Worm (Caenorhabditis elegans) whole organism, L4/young adult: ENCODE measurements around the gene srp-8.

Experiments used
- W03F9.2 ChIP-seq: fragments of 150-350 bp; optimal IDR thresholded peaks from 2 replicates; lab custom pipeline; 2014; ENCODE audit warnings: missing biosample characterization, missing genetic modification characterization
- dao-5 ChIP-seq: sonication (generic microtip); optimal IDR thresholded peaks from 2 replicates; lab custom pipeline; 2016; ENCODE audit warnings: missing genotype, missing genetic modification characterization, moderate library complexity, missing compliant biosample characterization
- him-1 ChIP-seq: sonication (generic microtip); optimal IDR thresholded peaks from 2 replicates; lab custom pipeline; 2016; ENCODE audit warnings: missing genotype, missing genetic modification reagents, missing genetic modification characterization, missing compliant biosample characterization

srp-8 gene

ce11 chrV:8212816-8213215, 29.3 kb downstream of the srp-8 start:
- no peak for TF ChIP-seq dao-5 (tag; lab: Kevin White, UChicago)

- TF ChIP-seq him-1 (tag; lab: Kevin White, UChicago) (no peak), W03F9.2 (tag; lab: Kevin White, UChicago) (no peak), dao-5 (tag; lab: Kevin White, UChicago) (no peak)
Measured at ce11 chrV:8213868-8214267, 30.4 kb downstream of the srp-8 start, which contains the start of gene K07C11.7. Gene K07C11.7, minus strand, starts transcription at chrV:8213968.

- TF ChIP-seq W03F9.2 (tag; lab: Kevin White, UChicago), result no peak
- no peak for TF ChIP-seq him-1 (tag; lab: Kevin White, UChicago)
- TF ChIP-seq dao-5 (tag; lab: Kevin White, UChicago), result no peak
Measured at ce11 chrV:8215158-8215557, 31.7 kb downstream of the srp-8 start.

ce11 chrV:8217118-8217517, 33.6 kb downstream of the srp-8 start:
- TF ChIP-seq W03F9.2 (tag; lab: Kevin White, UChicago), result no peak

ce11 chrV:8217661-8218265, 34.3 kb downstream of the srp-8 start, which contains the start of gene K07C11.8:
Gene K07C11.8, minus strand, starts transcription at chrV:8217884.
- no peak for TF ChIP-seq W03F9.2 (tag; lab: Kevin White, UChicago)
- no peak for TF ChIP-seq dao-5 (tag; lab: Kevin White, UChicago)
- no peak for TF ChIP-seq him-1 (tag; lab: Kevin White, UChicago)

- TF ChIP-seq dao-5 (tag; lab: Kevin White, UChicago) (no peak), W03F9.2 (tag; lab: Kevin White, UChicago) (no peak), him-1 (tag; lab: Kevin White, UChicago) (no peak)
Measured at ce11 chrV:8219550-8219949, 36.1 kb downstream of the srp-8 start.

ce11 chrV:8221083-8221538, 37.6 kb downstream of the srp-8 start, which contains the start of the genes cogc-6 and air-1:
Gene cogc-6, minus strand, starts transcription at chrV:8221316.
Gene air-1, plus strand, starts transcription at chrV:8221488.
- TF ChIP-seq W03F9.2 (tag; lab: Kevin White, UChicago) (no peak), dao-5 (tag; lab: Kevin White, UChicago) (no peak), him-1 (tag; lab: Kevin White, UChicago) (no peak)

ce11 chrV:8223417-8223816, 39.9 kb downstream of the srp-8 start:
- TF ChIP-seq W03F9.2 (tag; lab: Kevin White, UChicago) (no peak), dao-5 (tag; lab: Kevin White, UChicago) (no peak), him-1 (tag; lab: Kevin White, UChicago) (no peak)

ce11 chrV:8224634-8225033, 41.1 kb downstream of the srp-8 start, which contains the start of gene pax-1:
Gene pax-1, plus strand, starts transcription at chrV:8224934.
- TF ChIP-seq W03F9.2 (tag; lab: Kevin White, UChicago) (no peak), him-1 (tag; lab: Kevin White, UChicago) (no peak), dao-5 (tag; lab: Kevin White, UChicago) (no peak)

- TF ChIP-seq W03F9.2 (tag; lab: Kevin White, UChicago), result no peak
- TF ChIP-seq dao-5 (tag; lab: Kevin White, UChicago), result no peak
- no peak for TF ChIP-seq him-1 (tag; lab: Kevin White, UChicago)
Measured at ce11 chrV:8226812-8227211, 43.3 kb downstream of the srp-8 start, which contains the start of gene K07C11.10. Gene K07C11.10, minus strand, starts transcription at chrV:8226912.

ce11 chrV:8228712-8229119, 45.2 kb downstream of the srp-8 start:
- TF ChIP-seq dao-5 (tag; lab: Kevin White, UChicago), result no peak
- peak; percentile 24 for TF ChIP-seq him-1 (tag; lab: Kevin White, UChicago)
- peak; percentile 82 for TF ChIP-seq W03F9.2 (tag; lab: Kevin White, UChicago)

- TF ChIP-seq dao-5 (tag; lab: Kevin White, UChicago) (no peak), W03F9.2 (tag; lab: Kevin White, UChicago) (no peak), him-1 (tag; lab: Kevin White, UChicago) (no peak)
Measured at ce11 chrV:8230056-8230455, 46.6 kb downstream of the srp-8 start.

ce11 chrV:8235331-8235730, 51.8 kb downstream of the srp-8 start:
- TF ChIP-seq him-1 (tag; lab: Kevin White, UChicago) (no peak), dao-5 (tag; lab: Kevin White, UChicago) (no peak), W03F9.2 (tag; lab: Kevin White, UChicago) (no peak)
